Fruit fly (Drosophila melanogaster): Measurements from ENCODE around the gene CG13005.

Gene CG13005

DNA sequence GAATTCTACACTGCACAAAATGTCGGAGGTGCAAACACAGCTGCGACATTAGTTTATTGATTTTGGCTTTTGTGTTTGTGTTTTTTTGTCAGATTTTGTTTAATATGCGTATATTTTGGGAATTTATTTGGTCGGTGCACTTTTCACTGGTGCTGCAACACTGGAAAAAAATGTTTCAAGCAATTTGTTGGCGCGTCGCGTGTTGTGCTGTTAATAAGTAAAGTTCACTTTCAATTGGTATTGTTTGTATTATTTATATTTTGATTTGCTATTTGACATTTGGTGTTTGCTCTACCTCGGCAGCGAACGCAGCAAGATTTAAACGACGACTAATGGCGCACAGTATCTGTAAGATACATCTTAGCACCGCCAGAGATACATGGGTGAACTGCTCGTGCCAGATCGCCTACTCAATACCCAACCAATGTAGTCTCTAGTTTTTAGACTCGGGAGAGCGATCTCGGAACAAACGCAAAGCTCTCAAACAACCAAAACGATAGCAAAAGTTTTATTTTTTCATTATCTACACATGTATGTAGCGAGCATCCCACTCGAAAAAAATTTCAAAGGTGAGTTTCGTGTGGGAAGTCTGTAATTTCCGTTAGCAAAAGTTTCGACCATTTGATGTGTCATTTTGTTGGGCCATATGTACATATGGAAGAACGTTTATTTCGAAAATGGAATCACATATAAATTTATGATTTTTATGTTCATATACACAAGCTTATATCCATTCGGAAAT, 21.1 kb upstream of the CG13005 start:
- no peak for TF ChIP-seq CG8478 (optimal IDR thresholded peaks at IDR 0.05)
- no peak for TF ChIP-seq CTCF (optimal IDR thresholded peaks at IDR 0.05)

DNA sequence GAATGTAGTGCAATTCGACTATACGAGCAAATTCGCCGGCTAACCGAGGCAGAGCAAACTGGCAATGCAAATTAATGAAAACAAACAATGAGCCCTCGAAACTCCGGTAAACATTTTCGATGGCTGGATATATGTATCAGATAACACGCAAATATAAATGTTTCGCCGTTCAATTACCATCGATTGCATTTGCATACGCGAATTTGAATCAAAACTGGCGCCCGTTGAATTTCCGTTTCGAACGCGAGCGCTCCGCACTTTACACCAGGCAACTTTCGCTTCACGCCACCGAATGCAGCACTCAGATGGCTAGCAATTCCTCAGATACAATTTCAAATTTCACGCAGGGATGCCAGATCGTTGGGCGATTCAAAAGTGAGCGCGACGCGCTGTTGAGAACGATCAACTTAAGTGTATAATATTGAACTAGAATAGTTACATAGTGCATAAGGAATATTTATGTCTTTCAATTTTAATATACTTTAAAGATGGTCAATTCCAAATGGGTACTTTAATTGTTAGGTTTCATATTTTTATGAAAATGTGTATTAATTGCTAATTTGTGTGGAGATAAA, 20.2 kb upstream of the CG13005 start, which contains the start of gene if:
if (minus strand) TSS at position 294 of the 575 bp plus-strand sequence.
- TF ChIP-seq CG8478 (optimal IDR thresholded peaks at IDR 0.05): no peak
- TF ChIP-seq CTCF (optimal IDR thresholded peaks at IDR 0.05): no peak

DNA sequence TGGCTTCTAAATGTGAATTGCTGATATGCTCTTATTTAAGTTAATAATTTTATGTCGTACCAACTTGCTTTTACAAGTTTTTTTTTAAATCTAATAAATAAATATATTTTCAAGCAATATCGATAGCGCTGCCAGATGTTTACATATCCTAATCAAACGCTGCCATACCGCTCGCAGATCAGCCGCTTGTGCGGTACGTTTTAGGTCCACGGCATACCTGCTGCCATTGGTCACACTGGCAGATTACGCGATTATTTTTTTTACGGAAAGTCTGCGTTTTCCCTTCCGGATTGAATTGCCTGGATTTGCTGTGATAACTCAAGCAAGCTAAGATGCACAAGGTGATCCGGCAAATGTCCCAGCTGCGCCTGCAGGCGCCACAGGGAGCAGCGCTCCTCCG, 19.7 kb upstream of the CG13005 start, which contains the start of gene mRpL22:
mRpL22 (plus strand) TSS at position 191 of the 400 bp plus-strand sequence.
- TF ChIP-seq CTCF (optimal IDR thresholded peaks at IDR 0.05): peak in 1 of 2 experiments; percentile 31
- TF ChIP-seq CG8478 (optimal IDR thresholded peaks at IDR 0.05): no peak

DNA sequence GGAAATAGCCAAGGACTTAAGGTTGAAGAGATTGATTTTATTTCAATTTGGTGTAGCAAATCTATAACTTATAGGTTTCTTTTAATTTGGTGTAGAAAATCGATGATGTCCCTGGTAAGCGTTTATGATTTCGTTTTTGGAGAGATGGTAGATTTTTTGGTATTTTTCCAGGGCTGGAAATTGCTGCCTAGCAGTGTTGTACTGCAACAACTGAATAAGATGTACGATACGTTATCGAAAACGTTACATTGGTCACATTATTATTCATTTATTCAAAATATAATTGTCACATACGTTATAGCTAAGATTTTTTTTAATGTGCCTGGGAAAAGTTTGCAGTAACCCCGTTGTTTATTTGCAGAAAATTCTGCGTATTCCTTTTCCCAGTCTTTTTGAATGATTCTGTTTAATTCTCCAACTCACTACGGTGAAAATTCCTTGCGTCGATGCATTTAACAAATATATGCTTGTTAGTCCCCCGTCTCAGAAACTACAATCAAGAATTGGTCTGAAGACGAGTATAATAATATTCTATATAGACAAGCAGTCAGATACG, 16.5 kb upstream of the CG13005 start, which contains the start of the genes CG9609 and Sap30:
CG9609 (minus strand) TSS at position 149 of the 556 bp plus-strand sequence.
Sap30 (plus strand) TSS at position 424 of the 556 bp plus-strand sequence.
- TF ChIP-seq CTCF (optimal IDR thresholded peaks at IDR 0.05) (no peak), CG8478 (optimal IDR thresholded peaks at IDR 0.05) (no peak)

DNA sequence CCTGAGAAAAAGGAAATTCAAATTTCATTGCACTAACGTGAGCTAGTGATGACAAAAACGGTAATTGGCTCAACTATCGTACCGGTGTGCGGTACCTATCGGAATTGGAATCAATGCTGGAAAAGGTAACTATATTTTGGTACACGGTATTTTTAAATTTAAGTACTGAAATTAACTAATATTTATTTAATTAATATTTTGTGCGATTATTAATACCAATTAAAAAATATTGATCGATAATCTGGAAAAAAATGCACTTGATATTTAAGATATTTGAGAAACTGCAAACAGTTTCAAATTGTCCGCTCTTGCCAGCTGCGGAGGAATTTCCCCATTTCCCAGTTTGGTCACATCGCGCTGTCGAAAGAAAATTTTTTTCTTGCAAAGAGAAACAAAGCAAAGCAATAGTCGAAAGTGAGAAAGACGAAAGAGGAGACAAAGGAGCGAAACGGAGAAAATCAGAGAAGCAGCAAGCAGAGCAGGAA, 16.0 kb upstream of the CG13005 start:
- TF ChIP-seq CG8478 (optimal IDR thresholded peaks at IDR 0.05): no peak
- TF ChIP-seq CTCF (optimal IDR thresholded peaks at IDR 0.05): no peak

DNA sequence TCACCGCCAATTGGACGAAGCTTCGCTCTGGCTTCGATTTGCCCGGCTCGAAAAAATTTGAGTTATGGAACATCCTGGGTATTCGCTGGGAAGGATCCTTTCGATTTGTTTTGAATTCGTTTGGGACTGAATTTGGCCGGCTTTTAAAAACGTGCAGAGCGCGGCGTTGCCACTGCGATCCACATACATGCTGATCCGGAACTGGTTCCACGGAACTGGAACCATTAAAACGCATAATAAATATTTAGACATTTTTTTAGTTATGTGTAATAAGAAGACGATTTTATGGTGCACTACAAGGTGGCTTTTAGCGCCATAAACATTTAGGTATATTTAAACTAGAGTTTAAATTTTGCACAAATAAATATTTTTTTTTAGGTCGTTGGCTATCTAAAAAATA, 12.4 kb upstream of the CG13005 start, which contains the start of gene Rrp45:
Rrp45 (minus strand) TSS at position 209 of the 400 bp plus-strand sequence.
- no peak for TF ChIP-seq CTCF (optimal IDR thresholded peaks at IDR 0.05)
- TF ChIP-seq CG8478 (optimal IDR thresholded peaks at IDR 0.05): no peak

DNA sequence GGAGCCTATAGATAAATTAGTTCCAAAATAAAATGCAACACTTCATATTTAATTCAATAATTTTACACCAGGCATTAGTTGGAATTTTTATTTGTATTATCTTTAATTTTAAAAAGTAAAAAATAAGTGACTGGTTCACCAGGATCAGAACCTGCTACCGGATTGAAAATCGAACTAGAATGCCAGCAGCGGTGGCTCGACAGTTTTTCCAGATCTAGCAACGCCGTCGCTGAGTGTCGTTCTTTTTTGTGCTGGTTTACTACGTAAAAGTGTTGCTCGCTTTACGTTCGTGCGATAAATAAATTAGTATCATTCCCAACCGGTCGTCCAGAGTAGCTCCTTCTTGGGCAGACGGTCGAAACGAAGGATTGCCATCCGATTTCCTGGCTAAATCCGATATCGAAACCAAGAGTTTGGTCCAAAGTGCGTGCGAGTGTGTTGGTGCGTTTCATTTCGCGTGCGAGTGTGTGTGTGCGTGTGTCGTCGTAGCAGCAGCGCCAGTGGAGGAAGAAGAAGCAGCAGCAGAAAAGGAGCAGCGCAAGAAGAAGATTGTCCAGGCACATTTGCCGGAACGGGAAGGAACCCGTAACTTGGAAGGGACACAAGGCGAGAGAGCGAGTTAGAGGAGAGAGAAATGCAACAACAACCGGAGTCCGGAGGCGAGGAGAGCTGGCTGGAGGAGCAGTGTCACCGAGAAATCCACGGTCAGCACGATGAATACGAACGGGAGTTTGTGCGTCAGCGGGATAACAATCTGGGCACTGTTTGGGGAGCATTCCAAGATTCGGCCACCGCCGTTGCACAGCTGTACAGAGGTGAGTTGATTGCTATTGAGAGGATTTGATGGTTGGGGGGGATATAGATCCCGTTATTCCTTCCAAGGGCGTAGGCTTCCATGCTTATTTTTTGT, 11.3 kb upstream of the CG13005 start, which contains the start of gene CG4768:
CG4768 (plus strand) TSS at position 200 of the 910 bp plus-strand sequence.
- TF ChIP-seq CTCF (optimal IDR thresholded peaks at IDR 0.05): no peak
- TF ChIP-seq CG8478 (optimal IDR thresholded peaks at IDR 0.05): no peak

DNA sequence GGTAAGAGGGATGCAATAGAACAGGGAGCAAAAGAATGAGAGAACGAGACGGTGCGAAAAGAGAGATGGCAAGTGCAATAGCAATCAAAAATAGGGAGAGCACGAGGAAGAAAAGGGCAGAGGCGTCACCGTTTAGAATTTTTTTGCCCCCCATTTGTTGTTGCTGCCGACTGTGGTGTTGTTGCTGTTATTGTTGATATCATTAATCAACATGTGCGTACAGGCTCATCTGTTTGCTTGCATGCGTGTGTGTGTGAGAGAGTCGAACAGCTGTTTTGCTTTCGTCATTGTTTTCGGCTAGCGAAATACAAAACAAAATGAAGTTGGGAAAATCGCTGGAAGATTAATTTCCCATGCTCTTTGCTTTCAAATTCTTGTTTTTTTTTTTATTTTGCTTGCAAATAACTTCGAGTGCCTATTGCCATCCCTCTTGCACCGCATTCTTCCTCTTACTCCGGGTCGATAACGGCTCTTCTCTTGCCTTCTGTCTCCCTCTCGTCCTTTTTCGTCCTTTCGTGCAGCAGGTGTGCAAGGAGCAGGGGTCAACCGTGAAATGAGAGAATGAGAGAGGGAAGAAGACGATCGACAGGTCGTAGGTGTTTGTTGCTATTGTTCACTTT, 10.2 kb upstream of the CG13005 start:
- no peak for TF ChIP-seq CG8478 (optimal IDR thresholded peaks at IDR 0.05)
- TF ChIP-seq CTCF (optimal IDR thresholded peaks at IDR 0.05): no peak

DNA sequence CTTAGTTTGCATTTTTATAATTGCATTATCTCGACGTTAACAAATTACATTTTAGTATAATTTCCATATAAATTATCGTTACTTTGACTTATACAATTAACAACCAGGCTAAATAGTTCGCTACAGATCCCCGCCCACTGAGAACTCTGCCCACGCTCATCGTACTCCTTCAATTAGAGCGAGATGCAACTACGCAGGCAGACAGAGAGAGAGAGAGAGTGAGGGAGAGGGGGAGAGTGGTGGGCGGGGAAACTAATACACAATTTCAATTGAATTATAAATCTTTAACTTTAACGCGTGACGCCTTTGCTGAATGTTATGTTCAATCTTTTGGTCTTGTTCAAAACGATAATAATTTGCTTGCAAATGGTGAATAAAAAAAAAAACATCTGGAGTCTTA, 5.3 kb upstream of the CG13005 start:
- TF ChIP-seq CG8478 (optimal IDR thresholded peaks at IDR 0.05): no peak
- no peak for TF ChIP-seq CTCF (optimal IDR thresholded peaks at IDR 0.05)

DNA sequence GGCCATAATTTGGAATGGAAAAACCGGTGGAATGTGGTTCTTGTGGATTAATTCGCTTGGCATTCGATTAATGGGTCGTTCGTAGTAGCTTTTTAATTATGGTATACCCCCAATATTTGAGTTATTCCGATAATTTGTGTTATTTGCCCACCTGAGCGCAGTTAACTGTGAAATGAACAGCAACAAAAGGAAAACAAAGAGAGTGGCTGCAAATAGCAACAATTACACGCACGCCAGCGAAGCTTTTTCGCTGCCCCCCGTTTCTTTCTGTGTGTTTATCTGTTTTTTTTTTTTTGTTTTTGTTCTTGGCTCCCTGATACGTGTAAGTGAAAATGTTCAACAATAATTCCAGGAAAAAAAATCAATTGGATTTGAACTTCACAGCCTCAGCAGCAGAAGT, 3.5 kb upstream of the CG13005 start:
- TF ChIP-seq CTCF (optimal IDR thresholded peaks at IDR 0.05) (no peak), CG8478 (optimal IDR thresholded peaks at IDR 0.05) (no peak)

DNA sequence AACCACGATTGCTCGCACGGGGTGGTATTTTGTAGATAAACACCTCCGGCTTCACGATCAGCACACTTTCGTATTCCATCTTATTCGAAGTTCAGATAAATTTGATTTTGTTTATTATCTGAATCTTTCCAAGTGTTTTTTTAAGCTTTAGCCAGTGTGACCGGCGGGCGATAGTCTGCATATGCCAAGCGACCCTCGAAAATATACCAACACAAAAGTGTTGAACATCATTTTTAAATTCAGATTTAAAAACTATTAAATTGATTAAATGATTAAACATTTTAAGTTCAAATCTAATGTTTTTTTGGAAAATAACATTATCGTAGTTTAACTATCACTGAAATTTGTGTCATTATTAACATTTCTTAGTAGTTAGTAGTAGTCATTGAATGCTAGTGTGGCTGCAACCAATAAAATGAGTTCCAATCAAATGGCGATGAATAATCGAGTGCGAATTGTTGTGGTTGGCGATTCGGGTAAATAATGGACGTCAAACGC, 2.9 kb upstream of the CG13005 start, which contains the start of the genes CG9132 and CG4789:
CG9132 (minus strand) TSS at position 181 of the 498 bp plus-strand sequence.
CG4789 (plus strand) TSS at position 401 of the 498 bp plus-strand sequence.
- TF ChIP-seq CG8478 (optimal IDR thresholded peaks at IDR 0.05): no peak
- no peak for TF ChIP-seq CTCF (optimal IDR thresholded peaks at IDR 0.05)

DNA sequence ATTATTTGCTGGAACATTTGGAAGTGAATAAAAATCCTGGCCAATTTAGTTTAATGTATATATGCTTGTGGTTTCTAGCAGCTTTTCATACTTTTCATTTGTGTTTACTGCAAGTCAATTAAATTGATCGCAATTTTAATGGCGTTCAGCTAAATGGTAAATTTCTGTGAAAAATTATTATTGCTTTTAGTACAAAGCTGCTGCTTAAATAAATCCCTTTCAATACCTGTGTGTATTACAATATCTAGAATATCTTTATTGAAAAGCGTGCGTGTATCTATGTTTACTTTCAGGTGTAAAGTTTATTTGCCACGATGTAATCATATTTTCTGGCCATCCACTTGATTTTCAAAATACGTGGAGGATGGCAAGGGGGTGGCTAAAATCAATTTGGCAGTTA, 2.3 kb downstream of the CG13005 start, which contains the start of gene ppk28:
ppk28 (plus strand) TSS at position 301 of the 400 bp plus-strand sequence.
- no peak for TF ChIP-seq CTCF (optimal IDR thresholded peaks at IDR 0.05)

DNA sequence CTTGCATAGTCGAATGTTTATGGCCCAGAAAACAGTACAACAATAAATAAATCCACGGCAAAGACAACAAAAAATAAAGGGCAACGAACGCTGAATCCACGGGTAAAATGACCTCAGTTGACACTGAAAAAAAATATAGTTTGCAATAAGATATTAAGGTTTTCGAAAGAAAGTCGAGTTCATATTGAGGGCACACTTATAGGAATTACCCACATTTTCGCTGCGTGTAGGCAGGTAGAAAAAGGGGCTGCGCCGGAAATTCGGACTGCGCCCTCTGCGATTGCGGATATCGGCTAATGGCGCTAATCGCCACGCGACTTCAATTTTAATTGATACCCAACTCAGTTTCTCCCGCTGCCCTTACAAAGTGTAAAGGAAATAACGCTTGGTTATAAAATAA, 5.2 kb downstream of the CG13005 start:
- TF ChIP-seq CG8478 (optimal IDR thresholded peaks at IDR 0.05): no peak
- no peak for TF ChIP-seq CTCF (optimal IDR thresholded peaks at IDR 0.05)

DNA sequence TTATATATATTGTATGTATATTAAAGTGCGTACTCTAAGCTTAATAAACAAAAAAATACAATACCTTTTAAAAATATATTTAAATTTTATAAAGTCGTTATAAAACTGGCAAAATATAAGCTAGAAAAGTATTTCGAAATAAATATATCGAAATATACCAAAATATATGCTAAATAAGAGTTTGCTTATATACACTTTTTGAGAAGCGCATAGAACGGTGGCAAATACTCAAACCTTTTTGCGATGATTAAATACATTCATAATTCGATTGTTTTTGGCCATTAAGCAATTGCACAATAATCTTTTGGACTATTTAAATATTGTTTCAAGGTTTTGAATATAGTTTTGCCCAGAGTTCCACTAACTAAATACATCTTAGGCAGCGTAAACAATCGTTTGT, 5.6 kb downstream of the CG13005 start:
- no peak for TF ChIP-seq CG8478 (optimal IDR thresholded peaks at IDR 0.05)
- TF ChIP-seq CTCF (optimal IDR thresholded peaks at IDR 0.05): no peak
